Worm (Caenorhabditis elegans) whole organism, L3 larva: Measurements from ENCODE around the gene T02H6.8.

ENCODE experiments used
- lin-15B ChIP-seq: fragments of 150-350 bp; optimal IDR thresholded peaks from 2 replicates; lab custom pipeline; 2014; ENCODE audit warnings: missing biosample characterization, missing genetic modification characterization
- lin-39 ChIP-seq: fragments of 150-350 bp; optimal IDR thresholded peaks from 2 replicates; lab custom pipeline; 2018; ENCODE audit warnings: missing biosample characterization, missing genetic modification reagents, missing genetic modification characterization

T02H6.8 gene

DNA sequence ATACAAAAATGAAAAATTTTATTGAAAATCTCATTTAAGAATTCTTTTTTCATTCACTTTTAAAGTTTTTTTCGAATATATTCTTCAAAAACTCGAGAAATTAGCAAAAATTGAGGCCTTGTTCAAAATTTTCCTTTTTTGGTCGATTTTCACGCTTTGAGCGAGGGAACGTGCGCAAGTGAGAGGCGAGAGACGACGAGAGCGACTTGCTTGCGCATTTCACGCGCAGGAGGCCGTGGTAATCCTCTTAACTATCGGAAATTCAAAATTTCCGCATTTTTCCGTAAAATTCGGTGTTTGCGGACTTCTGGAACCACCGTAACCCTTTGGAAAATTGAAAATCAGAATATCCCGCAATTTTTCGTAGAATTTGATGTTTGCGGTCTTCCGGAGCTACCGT is 49.3 kb downstream of the T02H6.8 start:
- TF ChIP-seq lin-39 (tag; lab: Kevin White, UChicago) (no peak), lin-15B (tag; lab: Kevin White, UChicago) (peak; percentile 9)
